Worm (Caenorhabditis elegans) whole organism, L3 larva: ENCODE measurements around the gene T28C12.6.

Experiments used
- ama-1 ChIP-seq: fragments of 150-350 bp; optimal IDR thresholded peaks from 2 replicates; lab custom pipeline; 2018
- fos-1 ChIP-seq: fragments of 150-350 bp; optimal IDR thresholded peaks from 2 replicates; lab custom pipeline; 2014; ENCODE audit warnings: missing biosample characterization, missing genetic modification characterization
- lin-15B ChIP-seq: fragments of 150-350 bp; optimal IDR thresholded peaks from 2 replicates; lab custom pipeline; 2014; ENCODE audit warnings: missing biosample characterization, missing genetic modification characterization
- nhr-237 ChIP-seq: fragments of 150-350 bp; optimal IDR thresholded peaks from 2 replicates; lab custom pipeline; 2014; ENCODE audit warnings: missing biosample characterization, missing genetic modification characterization
- nhr-28 ChIP-seq: fragments of 150-350 bp; optimal IDR thresholded peaks from 2 replicates; lab custom pipeline; 2014; ENCODE audit warnings: missing biosample characterization, missing genetic modification characterization
- nhr-43 ChIP-seq: sonication (generic microtip); optimal IDR thresholded peaks from 2 replicates; lab custom pipeline; 2016; ENCODE audit warnings: mild to moderate bottlenecking, missing genetic modification characterization, missing compliant biosample characterization; ENCODE audit not compliant: poor library complexity, severe bottlenecking

- TF ChIP-seq lin-15B (tag; lab: Kevin White, UChicago), result no peak
- no peak for TF ChIP-seq fos-1 (tag; lab: Kevin White, UChicago)
- TF ChIP-seq nhr-237 (tag; lab: Kevin White, UChicago), result no peak
- no peak for TF ChIP-seq nhr-28 (tag; lab: Kevin White, UChicago)
- no peak for TF ChIP-seq ama-1
- no peak for TF ChIP-seq nhr-43
Measured at ce11 chrV:6342502-6342901, 6.6 kb upstream of the T28C12.6 start.
